Worm (Caenorhabditis elegans): Measurements from ENCODE around the gene rbmx-2.

DNA sequence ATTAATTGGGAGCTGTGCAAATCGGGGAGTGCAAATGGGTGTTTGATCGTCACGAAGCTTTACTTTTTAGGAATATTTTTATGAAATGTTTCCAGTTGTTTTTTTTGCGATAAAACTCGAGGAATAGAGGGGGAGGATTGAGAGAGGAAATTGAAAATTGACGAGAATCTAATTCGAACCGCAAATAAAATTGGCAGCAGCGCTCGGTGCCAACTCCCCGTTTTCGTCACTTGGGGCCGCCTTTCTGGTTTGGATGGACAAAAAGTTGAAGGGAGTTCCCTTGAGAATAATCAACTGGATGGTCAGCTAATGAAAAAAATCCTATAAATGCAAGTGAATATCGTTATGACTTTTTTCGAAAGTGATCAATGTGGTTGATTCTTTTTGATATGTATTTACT, 33.4 kb upstream of the rbmx-2 start:
- TF ChIP-seq lim-6 (tag; optimal IDR thresholded peaks at IDR 0.05) (no peak), elt-2 (tag; optimal IDR thresholded peaks at IDR 0.05) (no peak), ama-1 (optimal IDR thresholded peaks at IDR 0.05) (no peak), zip-5 (tag; optimal IDR thresholded peaks at IDR 0.05) (no peak), dve-1 (tag; optimal IDR thresholded peaks at IDR 0.05) (no peak), ceh-19 (GFP tag; optimal IDR thresholded peaks at IDR 0.05) (no peak), fkh-6 (tag; optimal IDR thresholded peaks at IDR 0.05) (no peak), pros-1 (tag; optimal IDR thresholded peaks at IDR 0.05) (no peak), elt-4 (tag; optimal IDR thresholded peaks at IDR 0.05) (no peak), fkh-10 (GFP tag; optimal IDR thresholded peaks at IDR 0.05) (no peak), tbx-2 (tag; optimal IDR thresholded peaks at IDR 0.05) (no peak), ztf-16 (tag; optimal IDR thresholded peaks at IDR 0.05) (no peak), T23F11.4 (GFP tag; optimal IDR thresholded peaks at IDR 0.05) (no peak), hlh-8 (tag; optimal IDR thresholded peaks at IDR 0.05) (no peak)

All from whole organism, late embryonic.